Worm (Caenorhabditis elegans) whole organism, L4 larva: ENCODE results near the gene F47B7.2.

ENCODE experiments used
- D1046.2 ChIP-seq: fragments of 200-800 bp; sonication (Bioruptor generic); IDR thresholded peaks from 2 replicates; pipeline ENCODE4 v1.3.6; 2022; ENCODE audit warnings: missing genetic modification characterization, missing compliant biosample characterization
- F26F4.8 ChIP-seq: fragments of 200-800 bp; sonication (Bioruptor generic); conservative IDR thresholded peaks from 2 replicates; pipeline ENCODE4 v1.3.6; 2022; ENCODE audit warnings: missing genetic modification characterization, missing compliant biosample characterization
- F44E2.7 ChIP-seq: fragments of 200-800 bp; sonication (Bioruptor generic); IDR thresholded peaks from 2 replicates; pipeline ENCODE4 v2.1.2; 2022; ENCODE audit warnings: missing genetic modification characterization, missing compliant biosample characterization
- Y48G9A.11 ChIP-seq: fragments of 200-800 bp; sonication (Bioruptor generic); IDR thresholded peaks from 2 replicates; pipeline ENCODE4 v1.3.6; 2022; ENCODE audit warnings: missing genetic modification reagents, missing genetic modification characterization, missing compliant biosample characterization
- Y75B8A.6 ChIP-seq: fragments of 200-800 bp; sonication (Bioruptor generic); IDR thresholded peaks from 2 replicates; pipeline ENCODE4 v1.3.6; 2022; ENCODE audit warnings: missing genetic modification reagents, missing genetic modification characterization, missing compliant biosample characterization
- ZK337.2 ChIP-seq: fragments of 200-800 bp; sonication (Bioruptor generic); IDR thresholded peaks from 2 replicates; pipeline ENCODE4 v1.3.6; 2022; ENCODE audit warnings: missing genetic modification reagents, missing genetic modification characterization, missing compliant biosample characterization
- ZK546.5 ChIP-seq, 2 experiments: sonication (generic microtip); optimal IDR thresholded peaks; 2 replicates each; lab custom pipeline; 2017; ENCODE audit warnings: missing biosample characterization in 2 of 2, missing genetic modification characterization in 2 of 2
- aha-1 ChIP-seq: fragments of 150-350 bp; peaks from one replicate; lab custom pipeline; 2014; ENCODE audit warnings: missing biosample characterization, missing genetic modification characterization
- aly-2 ChIP-seq: sonication (generic microtip); optimal IDR thresholded peaks from 2 replicates; lab custom pipeline; 2018; ENCODE audit warnings: missing biosample characterization, missing genetic modification characterization
- ama-1 ChIP-seq: fragments of 150-350 bp; optimal IDR thresholded peaks from 2 replicates; lab custom pipeline; 2014; ENCODE audit warnings: inconsistent platforms, mixed read lengths
- attf-4 ChIP-seq: sonication (generic microtip); optimal IDR thresholded peaks from 3 replicates; lab custom pipeline; 2017; ENCODE audit warnings: missing biosample characterization, missing genetic modification characterization
- cey-2 ChIP-seq: sonication (generic microtip); optimal IDR thresholded peaks from 3 replicates; lab custom pipeline; 2017; ENCODE audit warnings: missing genetic modification characterization, mild to moderate bottlenecking, missing compliant biosample characterization, antibody characterized with exemption, borderline replicate concordance; ENCODE audit not compliant: insufficient read depth
- egl-43 ChIP-seq: fragments of 200-800 bp; sonication (Bioruptor generic); IDR thresholded peaks from 2 replicates; pipeline ENCODE4 v1.3.6; 2022; ENCODE audit warnings: missing genetic modification reagents, missing genetic modification characterization, missing compliant biosample characterization
- fkh-10 ChIP-seq: fragments of 150-350 bp; optimal IDR thresholded peaks from 2 replicates; lab custom pipeline; 2014; ENCODE audit warnings: missing biosample characterization, missing genetic modification reagents, missing genetic modification characterization
- hlh-30 ChIP-seq: sonication (generic microtip); optimal IDR thresholded peaks from 2 replicates; lab custom pipeline; 2017; ENCODE audit warnings: antibody characterized with exemption, mild to moderate bottlenecking, missing genetic modification characterization, missing compliant biosample characterization; ENCODE audit not compliant: insufficient read depth
- lin-15B ChIP-seq: fragments of 150-350 bp; sonication (generic microtip); optimal IDR thresholded peaks from 3 replicates; lab custom pipeline; 2014; ENCODE audit warnings: missing biosample characterization, missing genetic modification characterization
- lin-29 ChIP-seq: fragments of 200-800 bp; sonication (Bioruptor generic); IDR thresholded peaks from 2 replicates; pipeline ENCODE4 v1.3.6; 2022; ENCODE audit warnings: missing genetic modification reagents, missing genetic modification characterization, missing compliant biosample characterization
- lin-38 ChIP-seq: fragments of 200-800 bp; sonication (Bioruptor generic); IDR thresholded peaks from 2 replicates; pipeline ENCODE4 v1.3.6; 2022; ENCODE audit warnings: missing genetic modification reagents, missing genetic modification characterization, missing compliant biosample characterization
- lin-39 ChIP-seq: fragments of 150-350 bp; optimal IDR thresholded peaks from 2 replicates; lab custom pipeline; 2014; ENCODE audit warnings: missing biosample characterization, missing genetic modification reagents, missing genetic modification characterization
- madf-9 ChIP-seq: fragments of 200-800 bp; sonication (Bioruptor generic); conservative IDR thresholded peaks from 2 replicates; pipeline ENCODE4 v1.3.6; 2022; ENCODE audit warnings: missing genetic modification reagents, missing genetic modification characterization, missing compliant biosample characterization
- mdt-29 ChIP-seq: fragments of 200-800 bp; sonication (Bioruptor generic); IDR thresholded peaks from 2 replicates; pipeline ENCODE4 v1.3.6; 2022; ENCODE audit warnings: missing genetic modification reagents, missing genetic modification characterization, missing compliant biosample characterization
- mxl-2 ChIP-seq: fragments of 200-800 bp; sonication (Bioruptor generic); conservative IDR thresholded peaks from 2 replicates; pipeline ENCODE4 v1.3.6; 2022; ENCODE audit warnings: missing genetic modification reagents, missing genetic modification characterization, missing compliant biosample characterization
- nhr-10 ChIP-seq: fragments of 150-350 bp; optimal IDR thresholded peaks from 2 replicates; lab custom pipeline; 2014; ENCODE audit warnings: missing biosample characterization, missing genetic modification characterization
- nhr-102 ChIP-seq: sonication (generic microtip); optimal IDR thresholded peaks from 2 replicates; lab custom pipeline; 2016; ENCODE audit warnings: mild to moderate bottlenecking, missing genetic modification characterization, moderate library complexity, missing compliant biosample characterization
- nhr-11 ChIP-seq: fragments of 150-350 bp; optimal IDR thresholded peaks from 2 replicates; lab custom pipeline; 2014; ENCODE audit warnings: missing biosample characterization, missing genetic modification characterization
- nhr-111 ChIP-seq: fragments of 200-800 bp; sonication (Bioruptor generic); optimal IDR thresholded peaks from 2 replicates; lab custom pipeline; 2018; ENCODE audit warnings: mild to moderate bottlenecking, missing genetic modification characterization, missing compliant biosample characterization
- nhr-48 ChIP-seq: sonication (generic microtip); optimal IDR thresholded peaks from 2 replicates; lab custom pipeline; 2016; ENCODE audit warnings: mild to moderate bottlenecking, missing genetic modification characterization, missing compliant biosample characterization
- nhr-6 ChIP-seq: fragments of 150-350 bp; optimal IDR thresholded peaks from 2 replicates; lab custom pipeline; 2014; ENCODE audit warnings: missing biosample characterization, missing genetic modification characterization
- php-3 ChIP-seq: fragments of 200-800 bp; sonication (Bioruptor generic); IDR thresholded peaks from 2 replicates; pipeline ENCODE4 v1.3.6; 2022; ENCODE audit warnings: missing genetic modification reagents, missing genetic modification characterization, missing compliant biosample characterization
- sdz-12 ChIP-seq: fragments of 200-800 bp; sonication (Bioruptor generic); optimal IDR thresholded peaks from 2 replicates; lab custom pipeline; 2018; ENCODE audit warnings: mild to moderate bottlenecking, missing genetic modification characterization, missing compliant biosample characterization
- set-16 ChIP-seq: fragments of 200-800 bp; sonication (Bioruptor generic); IDR thresholded peaks from 2 replicates; pipeline ENCODE4 v1.3.6; 2022; ENCODE audit warnings: missing genetic modification reagents, missing genetic modification characterization, missing compliant biosample characterization
- skn-1 ChIP-seq: fragments of 150-350 bp; optimal IDR thresholded peaks from 2 replicates; lab custom pipeline; 2014; ENCODE audit warnings: missing biosample characterization, missing genetic modification characterization
- snpc-1.2 ChIP-seq: fragments of 200-800 bp; sonication (Bioruptor generic); IDR thresholded peaks from 2 replicates; pipeline ENCODE4 v1.3.6; 2022; ENCODE audit warnings: missing genetic modification reagents, missing genetic modification characterization, missing compliant biosample characterization
- spr-3 ChIP-seq: fragments of 200-800 bp; sonication (Bioruptor generic); optimal IDR thresholded peaks from 2 replicates; lab custom pipeline; 2018; ENCODE audit warnings: mild to moderate bottlenecking, missing genetic modification characterization, missing compliant biosample characterization
- tag-97 ChIP-seq: fragments of 200-800 bp; sonication (Bioruptor generic); IDR thresholded peaks from 2 replicates; pipeline ENCODE4 v1.3.6; 2022; ENCODE audit warnings: missing genetic modification characterization, missing compliant biosample characterization
- unc-130 ChIP-seq: sonication (generic microtip); optimal IDR thresholded peaks from 2 replicates; lab custom pipeline; 2016; ENCODE audit warnings: missing genetic modification reagents, missing genetic modification characterization, missing compliant biosample characterization
- unc-39 ChIP-seq: sonication (generic microtip); optimal IDR thresholded peaks from 2 replicates; lab custom pipeline; 2017; ENCODE audit warnings: missing biosample characterization, missing genetic modification characterization
- unc-62 ChIP-seq, 3 experiments: fragments of 150-350 bp in 1 of 3; sonication (generic microtip); optimal IDR thresholded peaks in 2 of 3; peaks in 1 of 3; 1 replicate in 1 of 3; 2 replicates in 2 of 3; lab custom pipeline; 2014 to 2017; ENCODE audit warnings: missing biosample characterization in 3 of 3, missing genetic modification characterization in 3 of 3, missing genetic modification reagents in 3 of 3, missing genotype in 1 of 3
- vab-7 ChIP-seq: fragments of 200-800 bp; sonication (Bioruptor generic); IDR thresholded peaks from 2 replicates; pipeline ENCODE4 v1.3.6; 2022; ENCODE audit warnings: missing genetic modification reagents, missing genetic modification characterization, missing compliant biosample characterization
- zip-2 ChIP-seq: fragments of 150-350 bp; optimal IDR thresholded peaks from 2 replicates; lab custom pipeline; 2014; ENCODE audit warnings: missing biosample characterization, missing genetic modification characterization

Gene F47B7.2

ce11 chrX:3758399-3758798 is 14.2 kb upstream of the F47B7.2 start, which contains the start of gene T14G12.12:
Gene T14G12.12 (minus strand): TSS chrX:3758499.
- TF ChIP-seq mdt-29, result no peak
- no peak for TF ChIP-seq lin-39 (tag; lab: Kevin White, UChicago)
- no peak for TF ChIP-seq F26F4.8 (GFP tag; lab: Robert Waterston, UW)
- TF ChIP-seq ZK337.2 (GFP tag; lab: Robert Waterston, UW), result no peak
- TF ChIP-seq nhr-11, result no peak
- TF ChIP-seq nhr-48 (tag; lab: Kevin White, UChicago), result no peak
- TF ChIP-seq nhr-6 (tag; lab: Kevin White, UChicago), result no peak
- TF ChIP-seq zip-2 (tag; lab: Kevin White, UChicago), result no peak
- TF ChIP-seq attf-4 (tag; lab: Kevin White, UChicago), result no peak
- no peak for TF ChIP-seq vab-7 (GFP tag; lab: Robert Waterston, UW)
- TF ChIP-seq lin-15B, result no peak
- TF ChIP-seq ama-1 (lab: Kevin White, UChicago), result no peak
- TF ChIP-seq nhr-10 (tag; lab: Kevin White, UChicago), result no peak
- no peak for TF ChIP-seq aly-2 (tag; lab: Kevin White, UChicago)

ce11 chrX:3759345-3759744 is 13.2 kb upstream of the F47B7.2 start, which contains the start of gene T14G12.6:
Gene T14G12.6 (minus strand): TSS chrX:3759445.
- TF ChIP-seq nhr-102 (tag; lab: Kevin White, UChicago) (no peak), unc-130 (GFP tag; lab: Kevin White, UChicago) (no peak), php-3 (GFP tag; lab: Robert Waterston, UW) (no peak), lin-39 (tag; lab: Kevin White, UChicago) (no peak), skn-1 (tag; lab: Kevin White, UChicago) (no peak), lin-38 (no peak), sdz-12 (GFP tag; lab: Kevin White, UChicago) (no peak), Y75B8A.6 (GFP tag; lab: Robert Waterston, UW) (no peak), unc-62 (GFP tag; optimal IDR thresholded peaks at IDR 0.05 in 1 of 2; lab: Kevin White, UChicago) (no peak), unc-62 (tag; optimal IDR thresholded peaks at IDR 0.05; lab: Kevin White, UChicago) (no peak), F44E2.7 (no peak), fkh-10 (GFP tag; lab: Kevin White, UChicago) (no peak), nhr-111 (GFP tag; lab: Kevin White, UChicago) (no peak), lin-29 (GFP tag; lab: Robert Waterston, UW) (no peak), ZK546.5 (tag; optimal IDR thresholded peaks at IDR 0.05; lab: Kevin White, UChicago) (no peak), hlh-30 (tag; lab: Kevin White, UChicago) (no peak), snpc-1.2 (GFP tag; lab: Robert Waterston, UW) (no peak), tag-97 (GFP tag; lab: Robert Waterston, UW) (no peak)

- TF ChIP-seq unc-39 (no peak), mxl-2 (0 out of 2 replicates have a peak, but pooled peaks have one; percentile 16), aha-1 (tag; lab: Kevin White, UChicago) (no peak), D1046.2 (GFP tag; lab: Robert Waterston, UW) (0 out of 2 replicates have a peak, but pooled peaks have one; percentile 34), Y48G9A.11 (GFP tag; lab: Robert Waterston, UW) (no peak), set-16 (GFP tag; lab: Robert Waterston, UW) (no peak)
Observed at ce11 chrX:3759820-3760219, 12.7 kb upstream of the F47B7.2 start.

DNA sequence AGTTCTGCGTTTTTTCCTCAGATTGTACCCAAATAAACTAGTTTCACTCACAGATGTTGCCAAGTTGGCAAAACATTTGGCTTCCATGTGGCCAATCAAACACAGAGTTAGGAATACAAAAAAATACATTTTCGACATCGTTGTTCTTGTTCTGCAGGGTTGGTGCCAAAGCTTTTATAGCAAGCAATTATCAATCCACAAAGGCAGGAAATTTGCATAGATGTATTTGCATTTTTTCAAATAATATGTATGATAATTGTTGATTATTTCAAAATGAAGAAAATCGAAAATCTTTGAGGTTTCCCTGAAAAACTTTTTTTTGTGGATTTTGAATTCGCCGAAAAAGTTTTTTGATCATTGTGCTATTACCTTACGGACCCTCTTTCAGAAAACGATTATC is 10.2 kb upstream of the F47B7.2 start, which contains the start of gene T14G12.11:
Gene T14G12.11 (minus strand): TSS at position 138 of the 400 bp plus-strand sequence.
- TF ChIP-seq lin-39 (tag; lab: Kevin White, UChicago) (no peak), spr-3 (GFP tag; lab: Kevin White, UChicago) (no peak), F44E2.7 (no peak), lin-29 (GFP tag; lab: Robert Waterston, UW) (no peak), cey-2 (tag; lab: Kevin White, UChicago) (no peak), unc-62 (GFP tag; optimal IDR thresholded peaks at IDR 0.05 in 1 of 2; lab: Kevin White, UChicago) (no peak), unc-62 (tag; optimal IDR thresholded peaks at IDR 0.05; lab: Kevin White, UChicago) (no peak), aha-1 (tag; lab: Kevin White, UChicago) (peak; percentile 91), madf-9 (GFP tag; lab: Robert Waterston, UW) (no peak), egl-43 (no peak)
- TF ChIP-seq, all 104 proteins: peak for 1
